Worm (Caenorhabditis elegans): ENCODE data around the gene F58H1.8.

F58H1.8 gene

DNA sequence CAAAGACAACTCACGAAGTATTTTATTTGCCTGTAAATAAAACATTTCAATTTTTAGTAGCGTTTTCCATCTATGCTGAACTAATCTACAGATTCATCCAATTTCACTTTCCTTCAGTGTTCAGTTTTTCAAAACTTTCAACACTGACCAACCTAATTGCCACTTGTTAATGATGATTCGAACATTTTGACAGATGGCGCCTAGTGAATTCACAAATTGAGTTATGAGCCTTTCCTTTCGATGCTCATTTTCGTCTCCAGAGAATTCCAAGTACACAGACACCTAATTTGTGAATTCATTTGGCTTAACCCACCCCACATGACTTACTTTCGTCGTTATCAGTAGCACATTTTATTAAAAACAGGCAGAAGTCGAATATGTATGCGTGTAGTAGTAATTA is 11.9 kb downstream of the F58H1.8 start:
- TF ChIP-seq Y48G9A.11 (GFP tag; IDR thresholded peaks at IDR 0.05) (no peak), tra-1 (GFP tag; IDR thresholded peaks at IDR 0.05) (no peak), nhr-11 (tag; optimal IDR thresholded peaks at IDR 0.05) (no peak), ceh-32 (tag; optimal IDR thresholded peaks at IDR 0.05; ENCODE audit: poor library complexity) (no peak), Y75B8A.6 (GFP tag; IDR thresholded peaks at IDR 0.05) (no peak), lin-15B (tag; optimal IDR thresholded peaks at IDR 0.05) (no peak), daf-12 (tag; optimal IDR thresholded peaks at IDR 0.05) (no peak), zip-11 (GFP tag; IDR thresholded peaks at IDR 0.05) (no peak), jun-1 (tag; optimal IDR thresholded peaks at IDR 0.05) (no peak), daf-16 (GFP tag; optimal IDR thresholded peaks at IDR 0.05) (no peak), daf-16 (tag; optimal IDR thresholded peaks at IDR 0.05) (no peak), unc-130 (GFP tag; optimal IDR thresholded peaks at IDR 0.05) (no peak)

DNA sequence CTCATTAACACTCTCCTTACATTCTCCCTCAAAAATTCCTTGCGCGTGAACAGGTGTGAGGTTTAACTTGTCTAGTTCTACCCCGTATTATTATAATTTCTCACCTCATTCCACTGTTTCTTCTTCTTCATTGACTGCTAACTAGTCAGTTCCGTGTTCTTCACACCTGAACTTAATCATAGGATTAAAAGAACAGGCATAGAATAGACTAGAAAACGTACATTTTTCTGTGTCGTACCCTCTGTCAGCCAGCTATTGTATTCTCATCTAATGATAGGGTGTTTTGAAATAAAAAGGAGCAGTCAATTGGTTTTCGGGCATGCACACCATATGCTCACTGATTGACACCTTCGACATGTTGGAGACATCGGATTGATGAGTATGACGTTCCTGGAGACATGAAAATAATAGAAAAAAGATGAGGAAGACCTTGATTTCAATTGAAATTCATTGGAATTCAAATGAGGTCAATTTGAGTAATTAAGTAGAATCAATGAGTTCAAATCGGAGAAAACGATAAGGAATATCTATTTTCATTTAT is 12.5 kb downstream of the F58H1.8 start:
- no peak for TF ChIP-seq daf-19 (GFP tag; conservative IDR thresholded peaks at IDR 0.05)
- TF ChIP-seq nhr-102 (tag; optimal IDR thresholded peaks at IDR 0.05): no peak
- TF ChIP-seq Y48G9A.11 (GFP tag; IDR thresholded peaks at IDR 0.05): no peak
- no peak for TF ChIP-seq zag-1 (tag; optimal IDR thresholded peaks at IDR 0.05)
- TF ChIP-seq fos-1 (tag; optimal IDR thresholded peaks at IDR 0.05): no peak
- TF ChIP-seq cey-2 (tag; optimal IDR thresholded peaks at IDR 0.05; ENCODE audit: borderline replicate concordance, insufficient read depth): no peak
- no peak for TF ChIP-seq ceh-28 (tag; optimal IDR thresholded peaks at IDR 0.05)
- no peak for TF ChIP-seq daf-8 (GFP tag; IDR thresholded peaks at IDR 0.05)
- no peak for TF ChIP-seq nhr-48 (tag; optimal IDR thresholded peaks at IDR 0.05)
- TF ChIP-seq Y5F2A.4 (GFP tag; optimal IDR thresholded peaks at IDR 0.05): no peak
- no peak for TF ChIP-seq hlh-11 (tag; optimal IDR thresholded peaks at IDR 0.05)
- no peak for TF ChIP-seq skn-1 (tag; optimal IDR thresholded peaks at IDR 0.05)
- TF ChIP-seq fkh-10 (GFP tag; optimal IDR thresholded peaks at IDR 0.05): no peak

ce11 chrV:11948581-11948980 is 13.6 kb downstream of the F58H1.8 start:
- no peak for TF ChIP-seq saeg-2 (GFP tag; IDR thresholded peaks at IDR 0.05)
- no peak for TF ChIP-seq snpc-1.2 (GFP tag; IDR thresholded peaks at IDR 0.05)
- TF ChIP-seq skn-1 (tag; optimal IDR thresholded peaks at IDR 0.05): no peak

DNA sequence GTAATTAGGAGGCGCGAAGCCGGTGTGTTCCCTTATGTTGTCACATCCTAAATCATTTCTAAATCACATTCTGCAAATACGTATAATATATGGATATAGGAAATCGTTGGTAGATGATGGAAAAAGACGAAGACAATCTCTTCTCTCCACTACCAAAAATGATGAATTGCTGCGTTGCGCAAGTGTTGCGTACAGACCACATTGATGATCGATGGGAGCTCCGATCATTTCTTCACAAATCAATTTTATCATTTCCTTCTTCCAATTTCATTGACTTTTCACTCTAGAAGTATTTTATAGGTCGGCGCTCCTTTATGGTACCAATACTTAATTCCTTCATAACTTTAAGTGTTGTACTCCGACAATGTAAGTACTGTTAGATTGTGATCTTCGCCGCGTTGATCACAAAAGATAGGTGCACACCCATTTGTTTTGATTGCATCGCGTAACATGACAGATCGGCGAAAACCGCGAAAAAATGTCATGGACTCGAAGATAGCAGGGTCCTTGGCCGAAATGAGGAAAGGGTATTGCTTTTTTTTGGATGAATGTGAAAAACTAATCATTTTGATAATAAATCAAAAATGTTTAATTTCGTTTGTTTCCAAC is 14.7 kb downstream of the F58H1.8 start:
- TF ChIP-seq F37D6.2 (tag; optimal IDR thresholded peaks at IDR 0.05) (no peak), Y48G9A.11 (GFP tag; IDR thresholded peaks at IDR 0.05) (no peak), Y105C5A.15 (GFP tag; IDR thresholded peaks at IDR 0.05) (no peak), zag-1 (tag; optimal IDR thresholded peaks at IDR 0.05) (no peak), attf-4 (tag; optimal IDR thresholded peaks at IDR 0.05) (no peak), hif-1 (tag; optimal IDR thresholded peaks at IDR 0.05) (no peak), lin-13 (GFP tag; optimal IDR thresholded peaks at IDR 0.05) (no peak)

DNA sequence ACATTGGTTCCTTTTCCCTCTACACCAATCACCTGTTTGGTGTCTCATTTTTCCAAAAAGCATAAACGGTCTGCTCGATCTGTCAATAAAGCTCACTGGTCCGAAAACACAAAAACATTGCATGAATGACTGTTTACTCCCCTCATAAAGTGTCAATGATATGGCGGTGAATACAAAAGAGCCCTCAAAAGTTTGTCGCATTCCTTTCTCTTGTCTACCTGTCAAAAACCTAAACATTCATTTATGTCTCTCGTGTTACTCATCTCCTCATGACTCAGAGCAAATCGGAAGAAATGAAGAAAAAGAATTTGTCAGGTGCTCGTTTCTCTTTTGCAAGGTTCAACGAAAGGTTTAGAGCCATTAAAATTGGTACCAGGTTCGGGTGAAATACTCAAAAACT is 16.3 kb downstream of the F58H1.8 start:
- no peak for TF ChIP-seq spr-1 (tag; optimal IDR thresholded peaks at IDR 0.05)
- TF ChIP-seq ztf-11 (tag; optimal IDR thresholded peaks at IDR 0.05): no peak
- TF ChIP-seq daf-8 (GFP tag; IDR thresholded peaks at IDR 0.05): no peak
- no peak for TF ChIP-seq mes-2 (tag; optimal IDR thresholded peaks at IDR 0.05; ENCODE audit: poor library complexity, severe bottlenecking)
- no peak for TF ChIP-seq R02D3.7 (tag; optimal IDR thresholded peaks at IDR 0.05)
- TF ChIP-seq unc-62 (GFP tag; optimal IDR thresholded peaks at IDR 0.05 in 1 of 2): no peak
- TF ChIP-seq unc-62 (tag; optimal IDR thresholded peaks at IDR 0.05): no peak
- TF ChIP-seq saeg-2 (GFP tag; IDR thresholded peaks at IDR 0.05): no peak
- no peak for TF ChIP-seq pha-4 (GFP tag; IDR thresholded peaks at IDR 0.05)
- peak; percentile 12 for TF ChIP-seq pha-4 (tag; optimal IDR thresholded peaks at IDR 0.05)
- peak; percentile 94 for TF ChIP-seq nhr-6 (tag; optimal IDR thresholded peaks at IDR 0.05)
- TF ChIP-seq lim-7 (GFP tag; IDR thresholded peaks at IDR 0.05): no peak
- no peak for TF ChIP-seq mxl-2 (GFP tag; conservative IDR thresholded peaks at IDR 0.05)
- no peak for TF ChIP-seq cey-2 (tag; optimal IDR thresholded peaks at IDR 0.05; ENCODE audit: borderline replicate concordance, insufficient read depth)
- peak; percentile 18 for TF ChIP-seq hlh-30 (tag; optimal IDR thresholded peaks at IDR 0.05; ENCODE audit: insufficient read depth)
